Worm (Caenorhabditis elegans) whole organism, early embryonic: ENCODE results near the gene Y38F1A.1.

ENCODE experiments used
- F13C5.2 ChIP-seq: sonication (generic microtip); optimal IDR thresholded peaks from 2 replicates; lab custom pipeline; 2017; ENCODE audit warnings: mild to moderate bottlenecking, missing genetic modification characterization, inconsistent platforms, missing compliant biosample characterization
- ama-1 ChIP-seq: fragments of 150-350 bp; optimal IDR thresholded peaks from 2 replicates; lab custom pipeline; 2014
- ceh-13 ChIP-seq: fragments of 200-800 bp; sonication (Bioruptor generic); optimal IDR thresholded peaks from 2 replicates; lab custom pipeline; 2018; ENCODE audit warnings: mild to moderate bottlenecking, missing genetic modification characterization, missing compliant biosample characterization
- ets-7 ChIP-seq: sonication (generic microtip); optimal IDR thresholded peaks from 2 replicates; lab custom pipeline; 2016; ENCODE audit warnings: missing genotype, missing genetic modification characterization, missing compliant biosample characterization
- flt-1 ChIP-seq: fragments of 200-800 bp; sonication (Bioruptor generic); IDR thresholded peaks from 2 replicates; pipeline ENCODE4 v1.3.6; 2022; ENCODE audit warnings: missing genetic modification characterization, missing compliant biosample characterization
- hmbx-1 ChIP-seq: sonication (generic microtip); optimal IDR thresholded peaks from 2 replicates; lab custom pipeline; 2016; ENCODE audit warnings: mild to moderate bottlenecking, missing genetic modification characterization, missing compliant biosample characterization
- hmg-4 ChIP-seq: fragments of 200-800 bp; sonication (Bioruptor generic); optimal IDR thresholded peaks from 2 replicates; lab custom pipeline; 2018; ENCODE audit warnings: mild to moderate bottlenecking, missing genetic modification characterization, missing compliant biosample characterization
- hnd-1 ChIP-seq: sonication (generic microtip); optimal IDR thresholded peaks from 2 replicates; lab custom pipeline; 2016; ENCODE audit warnings: missing genetic modification characterization, missing compliant biosample characterization
- scrt-1 ChIP-seq: fragments of 200-800 bp; sonication (Bioruptor generic); IDR thresholded peaks from 2 replicates; pipeline ENCODE4 v1.3.6; 2022; ENCODE audit warnings: missing genetic modification characterization, missing compliant biosample characterization
- tbx-11 ChIP-seq: fragments of 200-800 bp; sonication (Bioruptor generic); IDR thresholded peaks from 2 replicates; pipeline ENCODE4 v1.3.6; 2022; ENCODE audit warnings: missing genetic modification characterization, missing compliant biosample characterization
- tbx-37 ChIP-seq: fragments of 200-800 bp; sonication (Bioruptor generic); conservative IDR thresholded peaks from 2 replicates; pipeline ENCODE4 v1.3.6; 2022; ENCODE audit warnings: missing genetic modification reagents, missing genetic modification characterization, missing compliant biosample characterization

ce11 chrII:12969622-12970021 is 15.1 kb upstream of the Y38F1A.1 start, which contains the start of gene Y38F1A.4:
- TF ChIP-seq ama-1 (lab: Kevin White, UChicago) = no peak
- TF ChIP-seq tbx-37 (GFP tag; lab: Robert Waterston, UW) = no peak
- TF ChIP-seq F13C5.2 (tag; lab: Kevin White, UChicago) = no peak
- TF ChIP-seq ceh-13 (GFP tag; lab: Kevin White, UChicago) = no peak
- TF ChIP-seq scrt-1 (GFP tag; lab: Robert Waterston, UW) = no peak
- no peak for TF ChIP-seq hnd-1 (tag; lab: Kevin White, UChicago)
- TF ChIP-seq flt-1 = no peak
- TF ChIP-seq hmbx-1 = no peak
- no peak for TF ChIP-seq hmg-4 (GFP tag; lab: Kevin White, UChicago)
- no peak for TF ChIP-seq ets-7 (tag; lab: Kevin White, UChicago)
- no peak for TF ChIP-seq tbx-11 (GFP tag; lab: Robert Waterston, UW)
